Worm (Caenorhabditis elegans): ENCODE data around the gene F38H4.4.

Gene F38H4.4

DNA sequence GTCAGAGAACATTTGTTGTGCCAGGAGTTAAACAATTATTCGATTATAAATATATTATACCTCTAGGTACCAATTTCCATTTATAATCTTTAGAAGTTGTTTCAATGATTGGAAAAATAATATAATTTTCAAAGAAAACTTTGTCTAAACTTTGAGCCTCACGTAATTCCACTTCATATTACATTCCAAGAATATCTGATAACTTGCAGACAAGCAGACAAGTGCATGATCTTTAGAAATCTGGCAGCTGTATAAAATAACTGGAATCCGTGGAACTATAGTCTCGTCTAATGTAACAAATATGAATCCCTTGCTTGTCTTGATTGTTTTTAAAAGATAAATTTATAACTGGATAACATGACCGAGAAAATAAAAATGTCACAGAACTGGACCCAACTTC is 44.5 kb downstream of the F38H4.4 start (continued):
- no peak for TF ChIP-seq nhr-102 (tag; optimal IDR thresholded peaks at IDR 0.05)

DNA sequence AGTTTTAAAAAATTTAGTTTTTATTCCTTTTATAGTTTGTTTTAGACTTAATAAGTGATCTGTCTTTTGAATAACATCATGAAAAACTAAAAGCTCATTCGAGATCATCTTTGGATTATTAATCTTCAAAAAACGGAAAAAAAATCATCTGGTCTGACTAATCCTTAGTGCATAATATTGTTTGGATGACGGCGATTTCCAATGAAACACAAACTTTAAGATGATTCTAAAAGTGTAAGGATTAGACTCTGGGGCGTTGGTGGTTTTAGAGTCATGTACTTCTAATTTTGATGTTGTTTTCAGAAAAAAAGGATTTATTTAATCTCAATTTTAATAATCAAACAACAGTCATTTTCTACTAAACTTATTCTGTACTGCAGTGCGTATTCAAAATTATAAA is 45.3 kb downstream of the F38H4.4 start:
- no peak for TF ChIP-seq php-3 (GFP tag; IDR thresholded peaks at IDR 0.05)
- TF ChIP-seq ZK546.5 (tag; optimal IDR thresholded peaks at IDR 0.05), result no peak
- TF ChIP-seq aly-2 (tag; optimal IDR thresholded peaks at IDR 0.05), result no peak
- TF ChIP-seq madf-9 (GFP tag; conservative IDR thresholded peaks at IDR 0.05), result no peak
- TF ChIP-seq ceh-20 (GFP tag; IDR thresholded peaks at IDR 0.05), result no peak
- TF ChIP-seq Y75B8A.6 (GFP tag; IDR thresholded peaks at IDR 0.05), result no peak
- TF ChIP-seq spr-1 (tag; optimal IDR thresholded peaks at IDR 0.05), result no peak
- TF ChIP-seq nhr-25 (tag; optimal IDR thresholded peaks at IDR 0.05; ENCODE audit: borderline replicate concordance, insufficient read depth), result no peak
- TF ChIP-seq lsy-2 (tag; optimal IDR thresholded peaks at IDR 0.05), result no peak
- TF ChIP-seq F37D6.2 (tag; optimal IDR thresholded peaks at IDR 0.05), result no peak
- TF ChIP-seq Y48G9A.11 (GFP tag; IDR thresholded peaks at IDR 0.05), result no peak
- no peak for TF ChIP-seq jun-1 (tag; optimal IDR thresholded peaks at IDR 0.05)
- TF ChIP-seq lin-1 (GFP tag; IDR thresholded peaks at IDR 0.05), result no peak
- no peak for TF ChIP-seq daf-8 (GFP tag; IDR thresholded peaks at IDR 0.05)
- no peak for TF ChIP-seq lin-15B (tag; optimal IDR thresholded peaks at IDR 0.05)
- no peak for TF ChIP-seq attf-4 (tag; optimal IDR thresholded peaks at IDR 0.05)
- TF ChIP-seq R02D3.7 (tag; optimal IDR thresholded peaks at IDR 0.05), result no peak
- no peak for TF ChIP-seq ztf-11 (tag; optimal IDR thresholded peaks at IDR 0.05)
- no peak for TF ChIP-seq dmd-8 (GFP tag; IDR thresholded peaks at IDR 0.05)

DNA sequence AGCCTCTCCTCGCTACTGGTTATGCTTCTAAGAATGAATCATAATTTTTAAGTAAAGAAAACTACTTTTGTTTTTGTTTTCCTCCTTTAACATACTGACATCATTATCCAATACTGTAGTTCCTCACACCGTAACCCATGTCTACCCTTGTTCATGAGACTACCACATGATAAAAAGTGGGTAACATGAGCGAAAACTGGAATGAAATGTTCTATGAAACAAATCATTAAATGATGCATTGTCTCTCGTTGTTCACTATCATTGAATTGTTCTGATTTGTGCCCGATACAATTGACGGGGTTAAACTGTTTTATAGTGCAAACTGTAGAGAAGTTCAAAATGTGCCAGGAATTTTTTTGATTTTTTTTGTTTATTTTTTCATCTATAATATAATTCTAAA is 49.6 kb downstream of the F38H4.4 start:
- TF ChIP-seq zfp-2 (tag; optimal IDR thresholded peaks at IDR 0.05), result no peak
- peak; percentile 24 for TF ChIP-seq pqm-1 (tag; optimal IDR thresholded peaks at IDR 0.05)
- TF ChIP-seq lin-15B (tag; optimal IDR thresholded peaks at IDR 0.05), result no peak
- TF ChIP-seq ztf-11 (tag; optimal IDR thresholded peaks at IDR 0.05), result no peak
- peak; percentile 71 for TF ChIP-seq dmd-6 (GFP tag; IDR thresholded peaks at IDR 0.05)
- TF ChIP-seq ceh-82 (tag; optimal IDR thresholded peaks at IDR 0.05), result no peak
- TF ChIP-seq hlh-11 (tag; optimal IDR thresholded peaks at IDR 0.05), result peak; percentile 53
- TF ChIP-seq daf-19 (GFP tag; conservative IDR thresholded peaks at IDR 0.05), result no peak
- no peak for TF ChIP-seq ama-1 (optimal IDR thresholded peaks at IDR 0.05)
- TF ChIP-seq lin-13 (GFP tag; optimal IDR thresholded peaks at IDR 0.05), result no peak
- TF ChIP-seq aha-1 (tag), result peak; percentile 91
- peak; percentile 87 for TF ChIP-seq nhr-28 (tag; optimal IDR thresholded peaks at IDR 0.05)
- no peak for TF ChIP-seq nhr-25 (tag; optimal IDR thresholded peaks at IDR 0.05; ENCODE audit: borderline replicate concordance, insufficient read depth)
- no peak for TF ChIP-seq egl-27 (tag; optimal IDR thresholded peaks at IDR 0.05)
- no peak for TF ChIP-seq daf-8 (GFP tag; IDR thresholded peaks at IDR 0.05)
- TF ChIP-seq ceh-20 (GFP tag; IDR thresholded peaks at IDR 0.05), result no peak
- no peak for TF ChIP-seq aly-2 (tag; optimal IDR thresholded peaks at IDR 0.05)
- no peak for TF ChIP-seq lin-39 (tag; optimal IDR thresholded peaks at IDR 0.05)
- no peak for TF ChIP-seq F44E2.7 (GFP tag; IDR thresholded peaks at IDR 0.05)
- TF ChIP-seq nhr-77 (tag; optimal IDR thresholded peaks at IDR 0.05), result no peak
- TF ChIP-seq mxl-3 (GFP tag; optimal IDR thresholded peaks at IDR 0.05), result peak; percentile 41
- no peak for TF ChIP-seq zag-1 (tag; optimal IDR thresholded peaks at IDR 0.05)
- TF ChIP-seq unc-62 (GFP tag; optimal IDR thresholded peaks at IDR 0.05 in 1 of 2), result peak in 1 of 2 experiments; percentile 85
- no peak for TF ChIP-seq unc-62 (tag; optimal IDR thresholded peaks at IDR 0.05)
- no peak for TF ChIP-seq nhr-41 (GFP tag; IDR thresholded peaks at IDR 0.05)
- no peak for TF ChIP-seq fkh-10 (GFP tag; optimal IDR thresholded peaks at IDR 0.05)
- no peak for TF ChIP-seq php-3 (GFP tag; IDR thresholded peaks at IDR 0.05)
- no peak for TF ChIP-seq unc-130 (GFP tag; optimal IDR thresholded peaks at IDR 0.05)
- no peak for TF ChIP-seq zip-2 (tag; optimal IDR thresholded peaks at IDR 0.05)
- TF ChIP-seq nhr-237 (tag; optimal IDR thresholded peaks at IDR 0.05), result no peak
- TF ChIP-seq lsy-2 (tag; optimal IDR thresholded peaks at IDR 0.05), result peak in 1 of 2 experiments; percentile 67
- no peak for TF ChIP-seq lir-3 (tag; optimal IDR thresholded peaks at IDR 0.05)
- TF ChIP-seq hlh-30 (tag; optimal IDR thresholded peaks at IDR 0.05; ENCODE audit: insufficient read depth), result peak; percentile 85
- TF ChIP-seq nhr-48 (tag; optimal IDR thresholded peaks at IDR 0.05), result peak; percentile 70
- TF ChIP-seq mdt-29 (GFP tag; IDR thresholded peaks at IDR 0.05), result no peak
- TF ChIP-seq mdl-1 (tag; optimal IDR thresholded peaks at IDR 0.05), result peak in 1 of 2 experiments; percentile 44
- TF ChIP-seq sdz-12 (GFP tag; optimal IDR thresholded peaks at IDR 0.05), result no peak
- no peak for TF ChIP-seq nhr-10 (tag; optimal IDR thresholded peaks at IDR 0.05)

All from whole organism, L4 larva.